Worm (Caenorhabditis elegans) whole organism, young adult: ENCODE results near the gene lem-4.

Experiments
- B0019.2 ChIP-seq: fragments of 200-800 bp; sonication (Bioruptor generic); conservative IDR thresholded peaks from 2 replicates; pipeline ENCODE4 v1.3.6; 2022; ENCODE audit warnings: missing genetic modification reagents, missing genetic modification characterization, missing compliant biosample characterization
- B0035.1 ChIP-seq: sonication (generic microtip); optimal IDR thresholded peaks from 2 replicates; lab custom pipeline; 2016; ENCODE audit warnings: missing genetic modification characterization, mild to moderate bottlenecking, missing compliant biosample characterization, missing genotype, missing genetic modification reagents
- F23B12.7 ChIP-seq: sonication (generic microtip); optimal IDR thresholded peaks from 2 replicates; lab custom pipeline; 2017; ENCODE audit warnings: missing genetic modification characterization, mild to moderate bottlenecking, missing compliant biosample characterization, antibody characterized with exemption, moderate library complexity; ENCODE audit not compliant: insufficient read depth
- F49E8.2 ChIP-seq: sonication (generic microtip); optimal IDR thresholded peaks from 3 replicates; lab custom pipeline; 2017; ENCODE audit warnings: missing genetic modification characterization, mild to moderate bottlenecking, missing compliant biosample characterization, antibody characterized with exemption, moderate library complexity; ENCODE audit not compliant: insufficient read depth
- F57C9.4 ChIP-seq: sonication (generic microtip); optimal IDR thresholded peaks from 2 replicates; lab custom pipeline; 2017; ENCODE audit warnings: mild to moderate bottlenecking, missing genetic modification characterization, missing compliant biosample characterization
- K11D2.4 ChIP-seq: fragments of 200-800 bp; sonication (Bioruptor generic); IDR thresholded peaks from 2 replicates; pipeline ENCODE4 v1.3.6; 2022; ENCODE audit warnings: missing genetic modification reagents, missing genetic modification characterization, missing compliant biosample characterization
- Y53F4B.3 ChIP-seq: fragments of 200-800 bp; sonication (Bioruptor generic); IDR thresholded peaks from 2 replicates; pipeline ENCODE4 v1.3.6; 2022; ENCODE audit warnings: missing genetic modification reagents, missing genetic modification characterization, missing compliant biosample characterization
- Y56A3A.18 ChIP-seq: fragments of 200-800 bp; sonication (Bioruptor generic); IDR thresholded peaks from 2 replicates; pipeline ENCODE4 v1.3.6; 2022; ENCODE audit warnings: missing genetic modification reagents, missing genetic modification characterization, missing compliant biosample characterization
- Y67H2A.10 ChIP-seq: fragments of 200-800 bp; sonication (Bioruptor generic); conservative IDR thresholded peaks from 2 replicates; pipeline ENCODE4 v1.3.6; 2022; ENCODE audit warnings: missing genetic modification reagents, missing genetic modification characterization, missing compliant biosample characterization
- ZK185.1 ChIP-seq: sonication (generic microtip); optimal IDR thresholded peaks from 2 replicates; lab custom pipeline; 2016; ENCODE audit warnings: mild to moderate bottlenecking, missing genetic modification characterization, missing compliant biosample characterization; ENCODE audit not compliant: poor library complexity, severe bottlenecking
- akir-1 ChIP-seq: fragments of 200-800 bp; sonication (Bioruptor generic); optimal IDR thresholded peaks from 2 replicates; lab custom pipeline; 2018; ENCODE audit warnings: mild to moderate bottlenecking, missing genetic modification characterization, moderate library complexity, missing compliant biosample characterization
- aptf-3 ChIP-seq: fragments of 200-800 bp; sonication (Bioruptor generic); IDR thresholded peaks from 2 replicates; pipeline ENCODE4 v1.3.6; 2022; ENCODE audit warnings: missing genetic modification characterization, missing compliant biosample characterization
- attf-3 ChIP-seq: fragments of 200-800 bp; sonication (Bioruptor generic); conservative IDR thresholded peaks from 2 replicates; pipeline ENCODE4 v1.3.6; 2022; ENCODE audit warnings: missing genetic modification reagents, missing genetic modification characterization, missing compliant biosample characterization
- ccch-3 ChIP-seq: fragments of 200-800 bp; sonication (Bioruptor generic); optimal IDR thresholded peaks from 2 replicates; lab custom pipeline; 2018; ENCODE audit warnings: mild to moderate bottlenecking, missing genetic modification characterization, missing compliant biosample characterization
- cebp-1 ChIP-seq, 2 experiments: fragments of 200-800 bp in 1 of 2; sonication (Bioruptor generic) in 1 of 2; sonication (generic microtip) in 1 of 2; IDR thresholded peaks in 1 of 2; optimal IDR thresholded peaks in 1 of 2; 2 replicates each; pipeline versions ENCODE4 v1.3.6 to Lab custom; 2017 to 2022; ENCODE audit warnings: missing compliant biosample characterization in 2 of 2, missing genetic modification characterization in 2 of 2, mild to moderate bottlenecking in 1 of 2, missing genetic modification reagents in 1 of 2, moderate library complexity in 1 of 2
- ceh-40 ChIP-seq: fragments of 200-800 bp; sonication (Bioruptor generic); IDR thresholded peaks from 2 replicates; pipeline ENCODE4 v1.3.6; 2022; ENCODE audit warnings: missing genetic modification characterization, missing compliant biosample characterization
- ceh-58 ChIP-seq: fragments of 200-800 bp; sonication (Bioruptor generic); IDR thresholded peaks from 2 replicates; pipeline ENCODE4 v1.3.6; 2022; ENCODE audit warnings: missing genetic modification characterization, missing compliant biosample characterization
- ceh-79 ChIP-seq: sonication (generic microtip); optimal IDR thresholded peaks from 2 replicates; lab custom pipeline; 2017; ENCODE audit warnings: mild to moderate bottlenecking, missing genetic modification characterization, missing compliant biosample characterization
- dpff-1 ChIP-seq: sonication (generic microtip); optimal IDR thresholded peaks from 2 replicates; lab custom pipeline; 2017; ENCODE audit warnings: mild to moderate bottlenecking, missing genetic modification characterization, missing compliant biosample characterization
- ets-4 ChIP-seq: fragments of 200-800 bp; sonication (Bioruptor generic); optimal IDR thresholded peaks from 2 replicates; lab custom pipeline; 2018; ENCODE audit warnings: mild to moderate bottlenecking, missing genetic modification characterization, missing compliant biosample characterization
- fkh-3 ChIP-seq: sonication (generic microtip); optimal IDR thresholded peaks from 2 replicates; lab custom pipeline; 2016; ENCODE audit warnings: mild to moderate bottlenecking, missing genetic modification characterization, missing compliant biosample characterization
- hmg-1.2 ChIP-seq: fragments of 200-800 bp; sonication (Bioruptor generic); IDR thresholded peaks from 2 replicates; pipeline ENCODE4 v1.3.6; 2022; ENCODE audit warnings: missing genetic modification reagents, missing genetic modification characterization, missing compliant biosample characterization
- hsf-1 ChIP-seq: fragments of 200-800 bp; sonication (Bioruptor generic); IDR thresholded peaks from 2 replicates; pipeline ENCODE4 v1.3.6; 2022; ENCODE audit warnings: missing genetic modification reagents, missing genetic modification characterization, missing compliant biosample characterization
- lin-26 ChIP-seq: fragments of 200-800 bp; sonication (Bioruptor generic); IDR thresholded peaks from 2 replicates; pipeline ENCODE4 v1.3.6; 2022; ENCODE audit warnings: missing genetic modification reagents, missing genetic modification characterization, missing compliant biosample characterization
- lin-54 ChIP-seq: fragments of 200-800 bp; sonication (Bioruptor generic); optimal IDR thresholded peaks from 2 replicates; lab custom pipeline; 2018; ENCODE audit warnings: mild to moderate bottlenecking, missing genetic modification characterization, missing compliant biosample characterization
- lir-1 ChIP-seq: fragments of 200-800 bp; sonication (Bioruptor generic); conservative IDR thresholded peaks from 2 replicates; pipeline ENCODE4 v1.3.6; 2022; ENCODE audit warnings: missing genetic modification reagents, missing genetic modification characterization, missing compliant biosample characterization
- nfya-2 ChIP-seq: fragments of 200-800 bp; sonication (Bioruptor generic); IDR thresholded peaks from 2 replicates; pipeline ENCODE4 v1.3.6; 2022; ENCODE audit warnings: missing genetic modification reagents, missing genetic modification characterization, missing compliant biosample characterization
- nfyb-1 ChIP-seq: fragments of 200-800 bp; sonication (Bioruptor generic); IDR thresholded peaks from 2 replicates; pipeline ENCODE4 v1.3.6; 2022; ENCODE audit warnings: missing genetic modification reagents, missing genetic modification characterization, missing compliant biosample characterization
- nhr-120 ChIP-seq: fragments of 200-800 bp; sonication (Bioruptor generic); IDR thresholded peaks from 2 replicates; pipeline ENCODE4 v1.3.6; 2022; ENCODE audit warnings: missing genetic modification characterization, missing compliant biosample characterization
- nhr-179 ChIP-seq: sonication (generic microtip); optimal IDR thresholded peaks from 2 replicates; lab custom pipeline; 2016; ENCODE audit warnings: mild to moderate bottlenecking, missing genetic modification characterization, missing compliant biosample characterization
- rcor-1 ChIP-seq: fragments of 200-800 bp; sonication (Bioruptor generic); IDR thresholded peaks from 2 replicates; pipeline ENCODE4 v1.3.6; 2022; ENCODE audit warnings: missing genetic modification reagents, missing genetic modification characterization, missing compliant biosample characterization
- rec-8 ChIP-seq, 2 experiments: sonication (generic microtip); optimal IDR thresholded peaks; 2 replicates each; lab custom pipeline; 2016; ENCODE audit warnings: mild to moderate bottlenecking in 2 of 2, missing genetic modification characterization in 2 of 2, missing genetic modification reagents in 2 of 2, missing genotype in 2 of 2, missing biosample characterization in 1 of 2, missing compliant biosample characterization in 1 of 2, moderate library complexity in 1 of 2
- rpc-1 ChIP-seq, 2 experiments: fragments of 150-350 bp in 1 of 2; sonication (generic microtip) in 1 of 2; optimal IDR thresholded peaks; 2 replicates each; lab custom pipeline; 2014 to 2018; ENCODE audit warnings: missing biosample characterization in 1 of 2, missing genetic modification characterization in 1 of 2, missing genetic modification reagents in 1 of 2, missing genotype in 1 of 2
- sdz-38 ChIP-seq: sonication (generic microtip); optimal IDR thresholded peaks from 2 replicates; lab custom pipeline; 2016; ENCODE audit warnings: missing genotype, missing genetic modification characterization, missing compliant biosample characterization
- snpc-1.1 ChIP-seq: sonication (generic microtip); optimal IDR thresholded peaks from 2 replicates; lab custom pipeline; 2017; ENCODE audit warnings: missing genetic modification characterization, mild to moderate bottlenecking, missing compliant biosample characterization, antibody characterized with exemption, moderate library complexity, missing genotype, missing genetic modification reagents; ENCODE audit not compliant: insufficient read depth
- tbp1 ChIP-seq: fragments of 200-800 bp; sonication (Bioruptor generic); optimal IDR thresholded peaks from 2 replicates; lab custom pipeline; 2018; ENCODE audit warnings: mild to moderate bottlenecking, missing genetic modification characterization, missing compliant biosample characterization
- xnd-1 ChIP-seq: sonication (generic microtip); optimal IDR thresholded peaks from 2 replicates; lab custom pipeline; 2016; ENCODE audit warnings: missing genotype, missing genetic modification reagents, missing genetic modification characterization, missing compliant biosample characterization
- zfh-2 ChIP-seq: fragments of 200-800 bp; sonication (Bioruptor generic); conservative IDR thresholded peaks from 2 replicates; pipeline ENCODE4 v1.3.6; 2022; ENCODE audit warnings: missing genetic modification reagents, missing genetic modification characterization, missing compliant biosample characterization
- ztf-18 ChIP-seq: sonication (generic microtip); optimal IDR thresholded peaks from 2 replicates; lab custom pipeline; 2016; ENCODE audit warnings: missing genotype, mild to moderate bottlenecking, missing genetic modification characterization, missing compliant biosample characterization
- ztf-3 ChIP-seq: fragments of 200-800 bp; sonication (Bioruptor generic); optimal IDR thresholded peaks from 2 replicates; lab custom pipeline; 2018; ENCODE audit warnings: mild to moderate bottlenecking, missing genetic modification characterization, missing compliant biosample characterization

The lem-4 gene

DNA sequence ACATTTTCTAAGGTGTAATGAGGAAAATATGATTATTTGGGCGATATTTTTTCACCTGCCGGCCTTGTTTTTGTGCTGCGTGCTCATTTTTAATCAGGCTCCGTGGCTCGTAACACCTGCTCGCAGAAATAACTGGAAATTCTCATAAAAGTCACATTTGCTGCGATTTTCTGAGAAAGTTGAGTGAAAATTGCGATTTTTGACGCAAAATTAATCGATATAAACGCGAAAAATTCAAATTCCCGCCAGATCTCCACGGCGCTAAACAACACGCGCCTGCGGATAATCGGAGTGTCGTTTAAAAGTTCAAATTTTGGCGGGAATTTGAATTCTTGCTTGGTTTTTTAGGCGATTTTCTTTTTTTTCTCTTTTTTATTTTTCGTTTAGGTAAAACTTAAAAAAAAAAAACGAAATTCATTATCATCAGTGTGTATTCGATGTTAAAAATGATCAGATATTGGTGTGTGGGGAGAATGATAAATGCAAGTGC is 47.5 kb downstream of the lem-4 start, which contains the start of gene Y55F3BL.6 (continued):
- TF ChIP-seq hsf-1 (GFP tag; lab: Robert Waterston, UW), result 0 out of 2 replicates have a peak, but pooled peaks have one; percentile 52
- peak; percentile 5 for TF ChIP-seq tbp1 (GFP tag; lab: Kevin White, UChicago)

DNA sequence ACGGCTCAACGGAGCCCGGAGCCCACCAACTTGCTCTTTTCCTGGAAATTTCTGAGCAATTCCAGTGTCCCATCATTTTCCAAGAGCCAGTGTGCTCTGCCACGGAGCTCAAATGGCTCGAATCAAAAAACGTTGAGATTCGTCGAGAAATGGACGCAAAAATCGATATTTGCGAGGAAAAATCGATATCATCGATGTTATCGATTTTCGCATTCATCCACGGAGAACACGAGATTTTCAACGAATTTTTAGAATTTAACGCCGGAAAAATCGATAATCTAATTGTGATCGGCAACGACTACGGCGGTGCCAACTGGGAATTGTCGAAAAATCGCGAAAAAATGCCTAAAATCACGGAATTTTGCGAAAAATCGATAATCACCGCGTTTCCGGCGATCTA is 48.9 kb downstream of the lem-4 start:
- TF ChIP-seq nfyb-1 (GFP tag; lab: Robert Waterston, UW), result no peak
- TF ChIP-seq F23B12.7 (tag; lab: Kevin White, UChicago), result no peak
- no peak for TF ChIP-seq akir-1 (GFP tag; lab: Kevin White, UChicago)
- TF ChIP-seq, all 124 proteins: peak for 0

DNA sequence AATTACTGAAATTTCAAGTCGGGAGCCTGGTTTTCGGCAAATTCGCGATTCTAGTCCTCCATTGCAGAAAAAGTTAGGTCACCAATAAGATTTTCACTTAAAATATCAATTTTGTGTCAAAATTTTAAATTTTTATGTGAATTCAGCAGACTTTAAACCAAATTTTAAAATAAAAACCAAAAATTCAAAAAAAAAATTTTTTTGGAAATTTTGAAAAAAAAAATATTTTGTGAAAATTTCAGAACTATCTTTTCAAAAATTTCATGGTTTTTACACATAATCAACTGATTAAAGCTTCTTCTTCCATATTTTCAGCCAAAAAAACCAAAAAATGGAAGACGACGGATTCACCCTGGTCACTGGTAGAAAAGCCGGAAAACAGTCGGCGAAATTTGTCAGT is 49.8 kb downstream of the lem-4 start, which contains the start of gene Y55F3BL.4:
Y55F3BL.4 (plus strand) TSS at position 301 of the 400 bp plus-strand sequence.
- TF ChIP-seq ztf-3 (no peak), lir-1 (GFP tag; lab: Robert Waterston, UW) (no peak), ceh-40 (GFP tag; lab: Robert Waterston, UW) (no peak), ceh-79 (tag; lab: Kevin White, UChicago) (no peak), sdz-38 (no peak), zfh-2 (GFP tag; lab: Robert Waterston, UW) (no peak), rpc-1 (optimal IDR thresholded peaks at IDR 0.05; lab: Kevin White, UChicago) (no peak), rpc-1 (tag; optimal IDR thresholded peaks at IDR 0.05; lab: Kevin White, UChicago) (no peak), fkh-3 (tag; lab: Kevin White, UChicago) (no peak), nhr-179 (tag; lab: Kevin White, UChicago) (no peak), dpff-1 (tag; lab: Kevin White, UChicago) (no peak)

DNA sequence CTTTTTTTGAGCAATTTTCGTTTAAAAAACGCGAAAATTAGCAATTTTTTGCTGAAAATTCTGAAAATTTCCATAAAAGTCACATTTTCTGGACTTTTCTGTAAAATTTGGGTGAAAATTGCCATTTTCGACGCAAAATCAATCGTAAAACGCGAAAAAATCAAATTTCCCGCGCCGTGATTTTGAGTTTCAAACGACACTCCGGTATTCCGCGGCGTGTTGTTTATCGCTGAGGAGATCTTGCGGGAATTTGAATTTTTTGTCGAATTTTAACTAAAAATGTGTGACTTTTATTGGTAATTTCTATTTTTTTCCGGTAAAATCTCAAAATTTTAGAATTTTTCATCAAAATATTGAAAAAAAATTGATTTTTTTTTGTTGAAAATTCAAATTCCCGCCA is 53.4 kb downstream of the lem-4 start:
- TF ChIP-seq ets-4 (GFP tag; lab: Kevin White, UChicago) (no peak), hmg-1.2 (GFP tag; lab: Robert Waterston, UW) (no peak), aptf-3 (no peak), B0019.2 (GFP tag; lab: Robert Waterston, UW) (no peak), lin-54 (GFP tag; lab: Kevin White, UChicago) (no peak), nhr-120 (GFP tag; lab: Robert Waterston, UW) (no peak), ztf-18 (tag; lab: Kevin White, UChicago) (no peak), attf-3 (no peak), ceh-79 (tag; lab: Kevin White, UChicago) (no peak), nhr-179 (tag; lab: Kevin White, UChicago) (no peak), snpc-1.1 (tag; lab: Kevin White, UChicago) (no peak), Y56A3A.18 (no peak), Y67H2A.10 (GFP tag; lab: Robert Waterston, UW) (no peak), rcor-1 (GFP tag; lab: Robert Waterston, UW) (no peak), nfya-2 (GFP tag; lab: Robert Waterston, UW) (no peak), rpc-1 (optimal IDR thresholded peaks at IDR 0.05; lab: Kevin White, UChicago) (no peak), rpc-1 (tag; optimal IDR thresholded peaks at IDR 0.05; lab: Kevin White, UChicago) (no peak), ZK185.1 (tag; lab: Kevin White, UChicago) (no peak)
- TF ChIP-seq, all 124 proteins: peak for 0

DNA sequence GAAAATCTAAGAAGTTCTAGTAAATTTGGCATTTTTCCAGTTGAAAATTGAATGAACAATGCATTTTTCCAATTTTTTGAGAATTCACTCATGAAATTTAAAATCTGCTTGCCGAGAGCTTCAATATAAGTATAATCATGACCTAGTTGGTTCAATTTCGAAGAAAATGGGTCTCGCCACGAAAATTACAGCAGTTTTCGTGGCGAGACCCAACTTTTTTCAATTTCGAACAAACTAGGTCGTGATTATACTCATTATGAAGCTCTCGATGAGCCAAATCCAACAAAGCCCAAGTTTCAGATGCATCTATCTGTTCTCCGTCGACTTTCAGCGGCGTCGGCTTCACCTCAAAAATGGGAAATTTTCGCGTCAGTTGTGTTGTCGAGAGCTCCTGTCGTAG is 54.1 kb downstream of the lem-4 start, which contains the start of gene mrpl-46:
mrpl-46 (plus strand) TSS at position 301 of the 400 bp plus-strand sequence.
- no peak for TF ChIP-seq ccch-3 (GFP tag; lab: Kevin White, UChicago)
- no peak for TF ChIP-seq ztf-3
- TF ChIP-seq ZK185.1 (tag; lab: Kevin White, UChicago), result no peak
- no peak for TF ChIP-seq F49E8.2 (tag; lab: Kevin White, UChicago)
- TF ChIP-seq cebp-1 (GFP tag; IDR thresholded peaks at IDR 0.05; lab: Robert Waterston, UW), result no peak
- TF ChIP-seq cebp-1 (tag; optimal IDR thresholded peaks at IDR 0.05; lab: Kevin White, UChicago), result no peak
- TF ChIP-seq F57C9.4, result no peak
- no peak for TF ChIP-seq rec-8 (tag; optimal IDR thresholded peaks at IDR 0.05; lab: Kevin White, UChicago)
- no peak for TF ChIP-seq xnd-1 (tag; lab: Kevin White, UChicago)
- no peak for TF ChIP-seq lin-26 (GFP tag; lab: Robert Waterston, UW)
- TF ChIP-seq B0035.1, result no peak
- TF ChIP-seq K11D2.4, result no peak
- TF ChIP-seq ceh-58, result no peak
- no peak for TF ChIP-seq Y53F4B.3 (GFP tag; lab: Robert Waterston, UW)
